Worm (Caenorhabditis elegans) whole organism, L1 larva: ENCODE measurements around the gene sra-4.
A peak's percentile ranks its signal among the peaks of the same experiment; 100 is the strongest.

Experiments
- C04F5.9 ChIP-seq: sonication (generic microtip); optimal IDR thresholded peaks from 2 replicates; lab custom pipeline; 2016; ENCODE audit warnings: missing genetic modification characterization, missing compliant biosample characterization
- C34B4.2 ChIP-seq: sonication (generic microtip); optimal IDR thresholded peaks from 2 replicates; lab custom pipeline; 2017; ENCODE audit warnings: mild to moderate bottlenecking, missing genetic modification characterization, missing compliant biosample characterization
- F16B12.6 ChIP-seq: fragments of 150-350 bp; optimal IDR thresholded peaks from 2 replicates; lab custom pipeline; 2014; ENCODE audit warnings: missing biosample characterization, missing genetic modification characterization
- Y116A8C.19 ChIP-seq: sonication (generic microtip); optimal IDR thresholded peaks from 2 replicates; lab custom pipeline; 2016; ENCODE audit warnings: missing compliant biosample characterization, missing genetic modification characterization, borderline replicate concordance
- aha-1 ChIP-seq: fragments of 150-350 bp; optimal IDR thresholded peaks from 2 replicates; lab custom pipeline; 2014; ENCODE audit warnings: missing biosample characterization, missing genetic modification characterization
- ceh-8 ChIP-seq: fragments of 200-800 bp; sonication (Bioruptor generic); optimal IDR thresholded peaks from 2 replicates; lab custom pipeline; 2018; ENCODE audit warnings: mild to moderate bottlenecking, missing genetic modification characterization, moderate library complexity, missing compliant biosample characterization
- ceh-88 ChIP-seq: fragments of 200-800 bp; sonication (Bioruptor generic); IDR thresholded peaks from 2 replicates; pipeline ENCODE4 v1.3.6; 2022; ENCODE audit warnings: missing genetic modification characterization, missing compliant biosample characterization
- ceh-90 ChIP-seq: sonication (generic microtip); optimal IDR thresholded peaks from 2 replicates; lab custom pipeline; 2016; ENCODE audit warnings: missing genetic modification characterization, missing compliant biosample characterization
- efl-1 ChIP-seq, 4 experiments: fragments of 150-350 bp; optimal IDR thresholded peaks in 3 of 4; peaks in 1 of 4; 1 replicate in 1 of 4; 2 replicates in 3 of 4; lab custom pipeline; 2014; ENCODE audit warnings: missing biosample characterization in 2 of 4, missing genetic modification characterization in 2 of 4, missing genetic modification reagents in 2 of 4
- egl-13 ChIP-seq: sonication (generic microtip); optimal IDR thresholded peaks from 2 replicates; lab custom pipeline; 2016; ENCODE audit warnings: missing genotype, missing genetic modification reagents, missing genetic modification characterization, missing compliant biosample characterization
- egl-27 ChIP-seq, 2 experiments: fragments of 150-350 bp in 1 of 2; sonication (generic microtip); optimal IDR thresholded peaks; 3 replicates each; lab custom pipeline; 2017 to 2018; ENCODE audit warnings: missing biosample characterization in 2 of 2, missing genetic modification characterization in 2 of 2, missing genetic modification reagents in 2 of 2
- fkh-10 ChIP-seq: sonication (generic microtip); optimal IDR thresholded peaks from 2 replicates; lab custom pipeline; 2017; ENCODE audit warnings: missing biosample characterization, missing genetic modification reagents, missing genetic modification characterization
- fkh-8 ChIP-seq: sonication (generic microtip); optimal IDR thresholded peaks from 2 replicates; lab custom pipeline; 2016; ENCODE audit warnings: mild to moderate bottlenecking, missing genetic modification characterization, missing compliant biosample characterization
- fos-1 ChIP-seq: fragments of 150-350 bp; optimal IDR thresholded peaks from 2 replicates; lab custom pipeline; 2014; ENCODE audit warnings: missing biosample characterization, missing genetic modification characterization
- hlh-17 ChIP-seq: fragments of 200-800 bp; sonication (Bioruptor generic); optimal IDR thresholded peaks from 2 replicates; lab custom pipeline; 2018; ENCODE audit warnings: missing genetic modification characterization, mild to moderate bottlenecking, missing compliant biosample characterization, moderate library complexity, borderline replicate concordance
- hpl-2 ChIP-seq: fragments of 150-350 bp; optimal IDR thresholded peaks from 2 replicates; lab custom pipeline; 2014; ENCODE audit warnings: missing biosample characterization, missing genetic modification reagents, missing genetic modification characterization
- lin-13 ChIP-seq: fragments of 150-350 bp; optimal IDR thresholded peaks from 2 replicates; lab custom pipeline; 2014; ENCODE audit warnings: missing biosample characterization, missing genetic modification reagents, missing genetic modification characterization
- lin-15B ChIP-seq: fragments of 150-350 bp; sonication (generic microtip); optimal IDR thresholded peaks from 3 replicates; lab custom pipeline; 2014; ENCODE audit warnings: missing biosample characterization, missing genetic modification characterization
- lin-39 ChIP-seq: fragments of 150-350 bp; optimal IDR thresholded peaks from 2 replicates; lab custom pipeline; 2014; ENCODE audit warnings: missing biosample characterization, missing genetic modification reagents, missing genetic modification characterization
- lir-3 ChIP-seq: sonication (generic microtip); optimal IDR thresholded peaks from 2 replicates; lab custom pipeline; 2016; ENCODE audit warnings: mild to moderate bottlenecking, missing genetic modification characterization, moderate library complexity, missing compliant biosample characterization; ENCODE audit not compliant: poor library complexity
- mef-2 ChIP-seq: fragments of 150-350 bp; optimal IDR thresholded peaks from 2 replicates; lab custom pipeline; 2014; ENCODE audit warnings: missing biosample characterization, missing genetic modification characterization
- nhr-11 ChIP-seq: fragments of 150-350 bp; optimal IDR thresholded peaks from 2 replicates; lab custom pipeline; 2014; ENCODE audit warnings: missing biosample characterization, missing genetic modification characterization
- nhr-19 ChIP-seq: fragments of 200-800 bp; sonication (Bioruptor generic); conservative IDR thresholded peaks from 2 replicates; pipeline ENCODE4 v1.3.6; 2022; ENCODE audit warnings: missing genetic modification characterization, missing compliant biosample characterization
- nhr-28 ChIP-seq: fragments of 150-350 bp; optimal IDR thresholded peaks from 2 replicates; lab custom pipeline; 2014; ENCODE audit warnings: missing biosample characterization, missing genetic modification characterization
- nhr-71 ChIP-seq: sonication (generic microtip); optimal IDR thresholded peaks from 2 replicates; lab custom pipeline; 2016; ENCODE audit warnings: mild to moderate bottlenecking, missing genetic modification characterization, moderate library complexity, missing compliant biosample characterization
- nhr-76 ChIP-seq: sonication (generic microtip); optimal IDR thresholded peaks from 2 replicates; lab custom pipeline; 2017; ENCODE audit warnings: missing biosample characterization, missing genetic modification characterization
- nhr-77 ChIP-seq: fragments of 150-350 bp; optimal IDR thresholded peaks from 2 replicates; lab custom pipeline; 2014; ENCODE audit warnings: missing biosample characterization, missing genetic modification characterization
- nhr-85 ChIP-seq: sonication (generic microtip); peaks from one replicate; lab custom pipeline; 2016; ENCODE audit warnings: missing genetic modification characterization, inconsistent platforms, missing compliant biosample characterization
- nhr-90 ChIP-seq: sonication (generic microtip); optimal IDR thresholded peaks from 2 replicates; lab custom pipeline; 2016; ENCODE audit warnings: mild to moderate bottlenecking, missing genetic modification characterization, missing compliant biosample characterization; ENCODE audit not compliant: poor library complexity
- pag-3 ChIP-seq: sonication (generic microtip); optimal IDR thresholded peaks from 2 replicates; lab custom pipeline; 2017; ENCODE audit warnings: missing genetic modification characterization, mild to moderate bottlenecking, missing compliant biosample characterization, antibody characterized with exemption, borderline replicate concordance; ENCODE audit not compliant: insufficient read depth
- pax-3 ChIP-seq: fragments of 200-800 bp; sonication (Bioruptor generic); optimal IDR thresholded peaks from 2 replicates; lab custom pipeline; 2018; ENCODE audit warnings: mild to moderate bottlenecking, missing genetic modification characterization, moderate library complexity, missing compliant biosample characterization
- rnt-1 ChIP-seq: sonication (generic microtip); optimal IDR thresholded peaks from 2 replicates; lab custom pipeline; 2016; ENCODE audit warnings: mild to moderate bottlenecking, missing genetic modification characterization, moderate library complexity, missing compliant biosample characterization
- skn-1 ChIP-seq: fragments of 150-350 bp; optimal IDR thresholded peaks from 2 replicates; lab custom pipeline; 2014; ENCODE audit warnings: missing biosample characterization, missing genetic modification characterization
- snpc-4 ChIP-seq: fragments of 150-350 bp; optimal IDR thresholded peaks from 2 replicates; lab custom pipeline; 2014; ENCODE audit warnings: missing biosample characterization, missing genetic modification characterization
- snu-23 ChIP-seq: sonication (generic microtip); optimal IDR thresholded peaks from 2 replicates; lab custom pipeline; 2016; ENCODE audit warnings: missing genetic modification characterization, missing compliant biosample characterization
- swsn-7 ChIP-seq: sonication (generic microtip); optimal IDR thresholded peaks from 2 replicates; lab custom pipeline; 2016; ENCODE audit warnings: missing genetic modification characterization, missing compliant biosample characterization
- tlp-1 ChIP-seq: fragments of 150-350 bp; optimal IDR thresholded peaks from 2 replicates; lab custom pipeline; 2014; ENCODE audit warnings: missing biosample characterization, missing genetic modification characterization
- unc-62 ChIP-seq: fragments of 150-350 bp; optimal IDR thresholded peaks from 2 replicates; lab custom pipeline; 2014; ENCODE audit warnings: missing biosample characterization, missing genetic modification reagents, missing genetic modification characterization
- unc-86 ChIP-seq: sonication (generic microtip); optimal IDR thresholded peaks from 2 replicates; lab custom pipeline; 2016; ENCODE audit warnings: missing genetic modification characterization, missing compliant biosample characterization
- unc-98 ChIP-seq: fragments of 200-800 bp; sonication (Bioruptor generic); IDR thresholded peaks from 2 replicates; pipeline ENCODE4 v1.3.6; 2022; ENCODE audit warnings: missing genetic modification characterization, missing compliant biosample characterization
- vab-15 ChIP-seq: sonication (generic microtip); optimal IDR thresholded peaks from 2 replicates; lab custom pipeline; 2017; ENCODE audit warnings: missing genotype, mild to moderate bottlenecking, missing genetic modification characterization, missing compliant biosample characterization
- ztf-11 ChIP-seq, 2 experiments: sonication (generic microtip); optimal IDR thresholded peaks; 2 replicates each; lab custom pipeline; 2016 to 2017; ENCODE audit warnings: missing genetic modification characterization in 2 of 2, missing biosample characterization in 1 of 2, missing compliant biosample characterization in 1 of 2
- ztf-4 ChIP-seq: fragments of 150-350 bp; optimal IDR thresholded peaks from 2 replicates; lab custom pipeline; 2014; ENCODE audit warnings: missing biosample characterization, missing genetic modification characterization

Gene sra-4

DNA sequence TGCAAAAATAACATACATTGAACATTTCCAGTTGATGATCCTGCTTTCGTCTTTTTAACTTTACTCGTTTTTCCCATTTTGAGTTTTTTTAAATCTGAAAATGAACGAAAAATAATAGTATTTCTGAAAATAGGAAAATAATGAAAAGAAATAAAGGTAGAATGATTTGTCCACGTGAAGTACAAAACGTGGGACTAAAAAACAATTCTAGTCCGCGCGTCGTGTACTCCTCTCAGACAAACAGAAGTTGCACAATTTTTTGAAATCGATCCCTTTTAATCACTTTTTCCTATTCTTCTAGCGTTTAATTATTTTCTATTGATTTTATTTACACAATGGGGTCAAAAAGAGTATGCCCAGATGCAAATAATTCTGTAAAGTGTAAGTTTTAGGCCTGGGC lies 48.4 kb upstream of the sra-4 start, which contains the start of the genes E02H1.1 and tag-124 (continued):
- no peak for TF ChIP-seq nhr-28 (tag; lab: Kevin White, UChicago)
- TF ChIP-seq nhr-11 (tag; lab: Kevin White, UChicago) = peak; percentile 66
- TF ChIP-seq hpl-2 (GFP tag; lab: Kevin White, UChicago) = no peak
- TF ChIP-seq mef-2 (tag; lab: Kevin White, UChicago) = no peak
- no peak for TF ChIP-seq unc-62 (GFP tag; lab: Kevin White, UChicago)
- no peak for TF ChIP-seq pag-3
- no peak for TF ChIP-seq nhr-77 (tag; lab: Kevin White, UChicago)
- peak; percentile 93 for TF ChIP-seq pax-3 (tag; lab: Kevin White, UChicago)
- peak; percentile 94 for TF ChIP-seq nhr-90 (tag; lab: Kevin White, UChicago)
- TF ChIP-seq lir-3 (tag; lab: Kevin White, UChicago) = peak; percentile 98
- peak; percentile 47 for TF ChIP-seq ceh-8
- TF ChIP-seq swsn-7 (tag; lab: Kevin White, UChicago) = peak; percentile 91
- TF ChIP-seq vab-15 (tag; lab: Kevin White, UChicago) = peak; percentile 65
- TF ChIP-seq nhr-19 (GFP tag; lab: Robert Waterston, UW) = peak; percentile 97
- peak; percentile 99 for TF ChIP-seq rnt-1 (tag; lab: Kevin White, UChicago)
- TF ChIP-seq hlh-17 (GFP tag; lab: Kevin White, UChicago) = no peak
- peak; percentile 84 for TF ChIP-seq fkh-8 (tag; lab: Kevin White, UChicago)
- TF ChIP-seq ceh-90 (tag; lab: Kevin White, UChicago) = peak; percentile 96
- TF ChIP-seq unc-98 (GFP tag; lab: Robert Waterston, UW) = peak; percentile 80
- no peak for TF ChIP-seq egl-27 (tag; optimal IDR thresholded peaks at IDR 0.05; lab: Kevin White, UChicago)
- TF ChIP-seq ztf-4 (tag; lab: Kevin White, UChicago) = peak; percentile 79
- TF ChIP-seq egl-13 (tag; lab: Kevin White, UChicago) = peak; percentile 97
- no peak for TF ChIP-seq fkh-10
- TF ChIP-seq lin-39 = peak; percentile 62
- TF ChIP-seq snu-23 (GFP tag; lab: Kevin White, UChicago) = peak; percentile 91
- peak; percentile 61 for TF ChIP-seq fos-1
- TF ChIP-seq efl-1 (optimal IDR thresholded peaks at IDR 0.05; lab: Kevin White, UChicago) = peak; percentile 75 to 81
- peak; percentile 75 to 97 for TF ChIP-seq efl-1 (GFP tag; optimal IDR thresholded peaks at IDR 0.05 in 1 of 2; lab: Kevin White, UChicago)
- TF ChIP-seq unc-86 (tag; lab: Kevin White, UChicago) = peak; percentile 81
- TF ChIP-seq tlp-1 = no peak
- peak in 1 of 2 experiments; percentile 97 for TF ChIP-seq ztf-11 (tag; optimal IDR thresholded peaks at IDR 0.05; lab: Kevin White, UChicago)
- TF ChIP-seq C34B4.2 (tag; lab: Kevin White, UChicago) = peak; percentile 37
- no peak for TF ChIP-seq aha-1 (tag; lab: Kevin White, UChicago)
- peak; percentile 33 for TF ChIP-seq F16B12.6 (tag; lab: Kevin White, UChicago)
- TF ChIP-seq ceh-88 (GFP tag; lab: Robert Waterston, UW) = peak; percentile 84
- TF ChIP-seq nhr-71 (tag; lab: Kevin White, UChicago) = peak; percentile 93
- TF ChIP-seq skn-1 (tag; lab: Kevin White, UChicago) = peak; percentile 62
- TF ChIP-seq C04F5.9 (tag; lab: Kevin White, UChicago) = peak; percentile 92
- peak; percentile 38 for TF ChIP-seq snpc-4 (tag; lab: Kevin White, UChicago)
- no peak for TF ChIP-seq nhr-76 (tag; lab: Kevin White, UChicago)
- TF ChIP-seq lin-13 = peak; percentile 16
- TF ChIP-seq nhr-85 = peak; percentile 97
- peak; percentile 32 for TF ChIP-seq lin-15B (tag; lab: Kevin White, UChicago)
- peak; percentile 93 for TF ChIP-seq Y116A8C.19
